Fruit fly (Drosophila melanogaster) S2 (cell line): ENCODE measurements around the gene Der-2.

Experiments used
- CG8478 ChIP-seq: fragments of >200 bp; optimal IDR thresholded peaks from 2 replicates; lab custom pipeline; 2018
- CTCF ChIP-seq, 2 experiments: fragments of >200 bp; optimal IDR thresholded peaks; 2 replicates each; lab custom pipeline; 2018

DNA sequence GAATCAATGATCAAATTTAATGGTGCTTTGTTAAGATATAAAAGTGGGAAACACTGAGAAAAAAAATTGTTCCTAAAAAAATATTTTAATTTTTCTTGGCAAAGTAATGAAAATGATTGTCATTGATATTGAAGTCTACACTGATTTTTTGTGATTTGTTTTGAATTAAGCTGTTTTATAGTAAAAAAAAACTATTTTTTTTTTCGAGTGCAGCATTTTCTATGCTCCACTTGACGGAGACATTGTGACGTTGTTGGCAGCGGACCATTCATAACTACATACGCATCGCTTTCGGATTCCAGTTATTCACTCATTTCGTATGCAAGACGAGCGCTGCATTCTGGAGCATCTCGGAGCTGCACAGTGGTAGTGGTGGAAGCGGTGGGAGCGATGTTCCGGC, 40.2 kb upstream of the Der-2 start:
- TF ChIP-seq CG8478 (lab: Kevin White, UChicago) (no peak), CTCF (optimal IDR thresholded peaks at IDR 0.05; lab: Kevin White, UChicago) (no peak)
